Worm (Caenorhabditis elegans) whole organism, L4/young adult: Measurements from ENCODE around the gene cyl-1.

ENCODE experiments used
- W03F9.2 ChIP-seq: fragments of 150-350 bp; optimal IDR thresholded peaks from 2 replicates; lab custom pipeline; 2014; ENCODE audit warnings: missing biosample characterization, missing genetic modification characterization
- dao-5 ChIP-seq: sonication (generic microtip); optimal IDR thresholded peaks from 2 replicates; lab custom pipeline; 2016; ENCODE audit warnings: missing genotype, missing genetic modification characterization, moderate library complexity, missing compliant biosample characterization
- him-1 ChIP-seq: sonication (generic microtip); optimal IDR thresholded peaks from 2 replicates; lab custom pipeline; 2016; ENCODE audit warnings: missing genotype, missing genetic modification reagents, missing genetic modification characterization, missing compliant biosample characterization

DNA sequence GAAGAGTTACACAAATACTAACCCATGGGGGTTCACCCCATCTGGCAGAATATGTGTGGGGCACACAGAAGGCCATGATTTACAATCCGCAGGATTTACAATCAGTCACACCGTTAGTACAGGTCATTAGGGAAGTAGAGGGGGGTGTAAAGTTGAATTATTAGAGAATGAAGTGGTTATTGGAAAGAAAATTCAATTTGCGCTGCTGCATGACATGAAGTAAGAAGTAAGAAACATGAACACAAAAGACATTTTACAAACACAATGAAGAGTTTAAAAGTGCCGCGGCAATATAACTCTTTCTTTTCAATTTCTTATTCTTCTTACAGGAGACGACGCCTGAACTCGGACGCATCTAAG is 32.7 kb downstream of the cyl-1 start:
- TF ChIP-seq dao-5 (tag; lab: Kevin White, UChicago) (no peak), him-1 (no peak), W03F9.2 (tag; lab: Kevin White, UChicago) (no peak)
